Worm (Caenorhabditis elegans): Measurements from ENCODE around the gene set-11.

DNA sequence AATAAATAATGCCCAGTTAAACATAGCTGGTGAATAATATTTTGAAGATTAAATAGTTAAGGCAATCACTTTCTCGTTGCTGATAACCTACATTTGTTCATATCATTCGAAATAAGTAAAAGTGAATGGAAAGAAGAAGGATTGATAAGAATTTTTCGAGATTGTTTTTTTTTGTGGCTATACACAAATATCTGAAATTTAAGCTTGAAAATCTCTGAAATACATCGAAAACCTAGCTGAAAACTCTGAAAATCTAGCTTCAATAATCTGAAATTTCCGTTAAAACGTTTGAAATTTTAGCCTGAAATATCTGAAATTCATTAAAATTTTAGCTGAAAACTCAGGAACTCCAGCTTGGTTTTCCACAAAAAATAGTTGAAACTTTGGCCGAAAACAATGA is 47.2 kb upstream of the set-11 start, which contains the start of gene T05A8.6:
- no peak for TF ChIP-seq med-1 (GFP tag; optimal IDR thresholded peaks at IDR 0.05; ENCODE audit: insufficient read depth)
- TF ChIP-seq klf-2 (GFP tag; conservative IDR thresholded peaks at IDR 0.05), result no peak
- no peak for TF ChIP-seq ztf-23 (GFP tag; IDR thresholded peaks at IDR 0.05)
- no peak for TF ChIP-seq flt-1 (GFP tag; IDR thresholded peaks at IDR 0.05)
- no peak for TF ChIP-seq cog-1 (tag; optimal IDR thresholded peaks at IDR 0.05)
- no peak for TF ChIP-seq ztf-29 (GFP tag; IDR thresholded peaks at IDR 0.05)
- TF ChIP-seq T22C8.4 (GFP tag; IDR thresholded peaks at IDR 0.05), result no peak
- TF ChIP-seq tab-1 (GFP tag; IDR thresholded peaks at IDR 0.05), result no peak
- no peak for TF ChIP-seq ref-1 (GFP tag; conservative IDR thresholded peaks at IDR 0.05)

Data from whole organism, midembryonic.